Worm (Caenorhabditis elegans) whole organism, young adult: Measurements from ENCODE around the gene srh-148.
"Not testable (repeated sequence)": the region's sequence is repeated elsewhere in the genome, so short reads cannot be mapped to it uniquely, and the experiment has no call there.

Source experiments
- aptf-2 ChIP-seq: fragments of 200-800 bp; sonication (Bioruptor generic); conservative IDR thresholded peaks from 2 replicates; pipeline ENCODE4 v1.3.6; 2022; ENCODE audit warnings: missing genetic modification reagents, missing genetic modification characterization, missing compliant biosample characterization
- atf-7 ChIP-seq: sonication (generic microtip); optimal IDR thresholded peaks from 2 replicates; lab custom pipeline; 2017; ENCODE audit warnings: mild to moderate bottlenecking, missing genetic modification characterization, missing compliant biosample characterization
- attf-6 ChIP-seq: fragments of 200-800 bp; sonication (Bioruptor generic); IDR thresholded peaks from 2 replicates; pipeline ENCODE4 v1.3.6; 2022; ENCODE audit warnings: missing genetic modification reagents, missing genetic modification characterization, missing compliant biosample characterization
- ceh-91 ChIP-seq: fragments of 200-800 bp; sonication (Bioruptor generic); IDR thresholded peaks from 2 replicates; pipeline ENCODE4 v1.3.6; 2022; ENCODE audit warnings: missing genetic modification reagents, missing genetic modification characterization, missing compliant biosample characterization
- egrh-3 ChIP-seq: fragments of 200-800 bp; sonication (Bioruptor generic); IDR thresholded peaks from 2 replicates; pipeline ENCODE4 v1.3.6; 2022; ENCODE audit warnings: missing genetic modification reagents, missing genetic modification characterization, missing compliant biosample characterization
- hrde-1 ChIP-seq: sonication (generic microtip); optimal IDR thresholded peaks from 2 replicates; lab custom pipeline; 2016; ENCODE audit warnings: missing genetic modification characterization, mild to moderate bottlenecking, missing compliant biosample characterization, moderate library complexity, missing genotype, missing genetic modification reagents, borderline replicate concordance
- let-526 ChIP-seq: fragments of 200-800 bp; sonication (Bioruptor generic); IDR thresholded peaks from 2 replicates; pipeline ENCODE4 v1.3.6; 2022; ENCODE audit warnings: missing genetic modification reagents, missing genetic modification characterization, missing compliant biosample characterization
- lin-35 ChIP-seq, 3 experiments: fragments of 150-350 bp in 2 of 3; sonication (generic microtip) in 1 of 3; optimal IDR thresholded peaks; 2 replicates each; lab custom pipeline; 2014 to 2018; ENCODE audit warnings: missing biosample characterization in 3 of 3, missing genetic modification characterization in 3 of 3, missing genetic modification reagents in 3 of 3
- nfya-1 ChIP-seq: sonication (generic microtip); optimal IDR thresholded peaks from 2 replicates; lab custom pipeline; 2017; ENCODE audit warnings: antibody characterized with exemption, missing compliant biosample characterization, missing genetic modification characterization, borderline replicate concordance; ENCODE audit not compliant: insufficient read depth
- snpc-4 ChIP-seq, 5 experiments: fragments of 150-350 bp in 1 of 5; sonication (generic microtip) in 4 of 5; optimal IDR thresholded peaks; 2 replicates each; lab custom pipeline; 2014 to 2018; ENCODE audit warnings: missing genetic modification characterization in 5 of 5, missing biosample characterization in 3 of 5, antibody characterized with exemption in 2 of 5, mild to moderate bottlenecking in 2 of 5, missing compliant biosample characterization in 2 of 5, missing genotype in 2 of 5, moderate library complexity in 2 of 5, missing genetic modification reagents in 1 of 5
- ztf-3 ChIP-seq: fragments of 200-800 bp; sonication (Bioruptor generic); optimal IDR thresholded peaks from 2 replicates; lab custom pipeline; 2018; ENCODE audit warnings: mild to moderate bottlenecking, missing genetic modification characterization, missing compliant biosample characterization

- TF ChIP-seq ztf-3 (GFP tag; lab: Kevin White, UChicago); let-526; attf-6 (GFP tag; lab: Robert Waterston, UW); hrde-1 (tag; lab: Kevin White, UChicago); aptf-2 (GFP tag; lab: Robert Waterston, UW); ceh-91 (GFP tag; lab: Robert Waterston, UW); nfya-1 (tag; lab: Kevin White, UChicago); atf-7; lin-35 (GFP tag; optimal IDR thresholded peaks at IDR 0.05; lab: Kevin White, UChicago); snpc-4 (GFP tag; optimal IDR thresholded peaks at IDR 0.05; lab: Kevin White, UChicago); snpc-4 (tag; optimal IDR thresholded peaks at IDR 0.05; lab: Kevin White, UChicago); egrh-3: not testable (repeated sequence)
These were observed 47.3 kb upstream of the srh-148 start, which contains the start of the genes F35E8.1 and F35E8.2 for ce11 chrV:15905530-15905929.
